Worm (Caenorhabditis elegans): Measurements from ENCODE around the gene F22E5.9.

DNA sequence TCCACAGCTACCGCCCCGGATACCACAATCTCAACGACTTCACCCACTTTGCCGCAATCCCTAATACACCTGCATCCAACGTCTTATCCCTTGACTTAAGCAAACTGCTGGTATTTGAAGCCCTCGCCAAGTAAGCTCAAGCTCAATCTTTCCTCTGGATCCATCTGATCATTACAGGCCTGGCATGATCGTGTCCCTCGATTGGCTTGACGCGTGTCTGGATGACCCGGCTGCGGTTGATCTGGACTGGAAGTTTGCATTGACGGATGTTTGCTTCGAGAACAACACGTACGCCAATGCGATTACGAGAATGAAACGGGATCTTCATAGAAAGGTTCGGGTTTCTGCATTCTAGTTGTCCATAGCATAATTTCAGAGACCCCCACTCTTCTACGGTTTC, 37.3 kb upstream of the F22E5.9 start:
- TF ChIP-seq dmd-4 (tag; optimal IDR thresholded peaks at IDR 0.05; ENCODE audit: borderline replicate concordance) = no peak
- no peak for TF ChIP-seq sox-4 (tag; optimal IDR thresholded peaks at IDR 0.05)
- TF ChIP-seq ceh-14 (tag; optimal IDR thresholded peaks at IDR 0.05) = no peak
- no peak for TF ChIP-seq nhr-11 (tag; optimal IDR thresholded peaks at IDR 0.05)
- no peak for TF ChIP-seq madf-2 (tag; optimal IDR thresholded peaks at IDR 0.05)
- no peak for TF ChIP-seq fkh-10 (GFP tag; optimal IDR thresholded peaks at IDR 0.05)
- TF ChIP-seq gmeb-2 (tag; optimal IDR thresholded peaks at IDR 0.05) = no peak
- TF ChIP-seq tbx-2 (tag; optimal IDR thresholded peaks at IDR 0.05) = no peak
- TF ChIP-seq K02D7.2 (tag; optimal IDR thresholded peaks at IDR 0.05) = no peak
- no peak for TF ChIP-seq C08G9.2 (tag; optimal IDR thresholded peaks at IDR 0.05)
- no peak for TF ChIP-seq dve-1 (tag; optimal IDR thresholded peaks at IDR 0.05)
- no peak for TF ChIP-seq ets-4 (tag; optimal IDR thresholded peaks at IDR 0.05)
- TF ChIP-seq pha-4 (tag; optimal IDR thresholded peaks at IDR 0.05) = no peak

Measured in whole organism, late embryonic.